Fruit fly (Drosophila melanogaster) whole organism, embryonic: Measurements from ENCODE around the gene roq.

Experiments
- Adf1 ChIP-seq: fragments of 200-800 bp; sonication (Bioruptor generic); IDR thresholded peaks from 2 replicates; pipeline ENCODE4 v1.3.6; 2022; ENCODE audit warnings: missing biosample characterization, missing genetic modification characterization
- Bdp1 ChIP-seq: fragments of 200-800 bp; sonication (Bioruptor generic); optimal IDR thresholded peaks from 3 replicates; lab custom pipeline; 2016; ENCODE audit warnings: missing biosample characterization, missing genetic modification characterization
- C15 ChIP-seq: fragments of 200-800 bp; sonication (Bioruptor generic); IDR thresholded peaks from 3 replicates; pipeline ENCODE4 v1.3.6; 2022; ENCODE audit warnings: missing biosample characterization, missing genetic modification characterization
- CG10543 ChIP-seq: fragments of 200-800 bp; sonication (Bioruptor generic); optimal IDR thresholded peaks from 3 replicates; lab custom pipeline; 2017; ENCODE audit warnings: missing biosample characterization, mild to moderate bottlenecking, missing genetic modification characterization, moderate library complexity
- CG11247 ChIP-seq: fragments of 200-800 bp; sonication (Bioruptor generic); IDR thresholded peaks from 2 replicates; pipeline ENCODE4 v1.3.6; 2022; ENCODE audit warnings: missing biosample characterization, missing genetic modification characterization
- CG12659 ChIP-seq: fragments of 200-800 bp; sonication (Bioruptor generic); optimal IDR thresholded peaks from 3 replicates; lab custom pipeline; 2017; ENCODE audit warnings: mild to moderate bottlenecking, missing biosample characterization, missing genetic modification reagents, missing genetic modification characterization
- CG14014 ChIP-seq: fragments of 200-800 bp; sonication (Bioruptor generic); IDR thresholded peaks from 2 replicates; pipeline ENCODE4 v1.3.6; 2022; ENCODE audit warnings: missing biosample characterization, missing genetic modification characterization
- CG1603 ChIP-seq: fragments of 200-800 bp; sonication (Bioruptor generic); optimal IDR thresholded peaks from 2 replicates; lab custom pipeline; 2019; ENCODE audit warnings: missing biosample characterization, mild to moderate bottlenecking, missing genetic modification characterization, moderate library complexity
- CG17829 ChIP-seq: fragments of 200-800 bp; optimal IDR thresholded peaks from 2 replicates; lab custom pipeline; 2019; ENCODE audit warnings: missing biosample characterization, mild to moderate bottlenecking, missing genetic modification characterization, moderate library complexity
- CG2678 ChIP-seq: fragments of 200-800 bp; sonication (Bioruptor generic); optimal IDR thresholded peaks from 3 replicates; lab custom pipeline; 2019; ENCODE audit warnings: missing biosample characterization, mild to moderate bottlenecking, missing genetic modification characterization, moderate library complexity
- CG2712 ChIP-seq: fragments of 200-800 bp; optimal IDR thresholded peaks from 3 replicates; lab custom pipeline; 2019; ENCODE audit warnings: missing biosample characterization, mild to moderate bottlenecking, missing genetic modification characterization, moderate library complexity
- CG2889 ChIP-seq: fragments of 200-800 bp; sonication (Bioruptor generic); IDR thresholded peaks from 3 replicates; pipeline ENCODE4 v1.3.6; 2022; ENCODE audit warnings: missing biosample characterization, missing genetic modification characterization
- CG31365 ChIP-seq: fragments of 200-800 bp; sonication (Bioruptor generic); optimal IDR thresholded peaks from 2 replicates; lab custom pipeline; 2018; ENCODE audit warnings: missing biosample characterization, mild to moderate bottlenecking, missing genetic modification characterization
- CG31441 ChIP-seq: fragments of 200-800 bp; sonication (Bioruptor generic); IDR thresholded peaks from 2 replicates; pipeline ENCODE4 v1.3.6; 2022; ENCODE audit warnings: missing biosample characterization, missing genetic modification characterization
- CG34422 ChIP-seq: fragments of 200-800 bp; sonication (Bioruptor generic); IDR thresholded peaks from 3 replicates; pipeline ENCODE4 v1.3.6; 2022; ENCODE audit warnings: missing biosample characterization, missing genetic modification characterization
- CG42726 ChIP-seq: fragments of 200-800 bp; sonication (Bioruptor generic); IDR thresholded peaks from 2 replicates; pipeline ENCODE4 v1.3.6; 2022; ENCODE audit warnings: missing biosample characterization, missing genetic modification characterization; ENCODE audit not compliant: partially characterized antibody
- CG4360 ChIP-seq: fragments of 200-800 bp; sonication (Bioruptor generic); IDR thresholded peaks from 2 replicates; pipeline ENCODE4 v1.3.6; 2022; ENCODE audit warnings: missing biosample characterization, missing genetic modification characterization
- CG4854 ChIP-seq: fragments of 200-800 bp; sonication (Bioruptor generic); optimal IDR thresholded peaks from 2 replicates; lab custom pipeline; 2016; ENCODE audit warnings: missing biosample characterization, missing genetic modification characterization, inconsistent platforms
- CG5180 ChIP-seq: fragments of 200-800 bp; sonication (Bioruptor generic); optimal IDR thresholded peaks from 3 replicates; lab custom pipeline; 2017; ENCODE audit warnings: missing biosample characterization, missing genetic modification characterization, mild to moderate bottlenecking, moderate library complexity, missing genetic modification reagents
- CG5245 ChIP-seq: fragments of 200-800 bp; sonication (Bioruptor generic); optimal IDR thresholded peaks from 3 replicates; lab custom pipeline; 2016; ENCODE audit warnings: missing biosample characterization, missing genetic modification characterization
- CG6654 ChIP-seq: fragments of 200-800 bp; sonication (Bioruptor generic); optimal IDR thresholded peaks from 2 replicates; lab custom pipeline; 2017; ENCODE audit warnings: missing biosample characterization, mild to moderate bottlenecking, missing genetic modification characterization
- CG8765 ChIP-seq: fragments of 200-800 bp; sonication (Bioruptor generic); IDR thresholded peaks from 2 replicates; pipeline ENCODE4 v1.3.6; 2022; ENCODE audit warnings: missing biosample characterization, missing genetic modification characterization
- CG8924 ChIP-seq: fragments of 200-800 bp; optimal IDR thresholded peaks from 3 replicates; lab custom pipeline; 2019; ENCODE audit warnings: missing biosample characterization, mild to moderate bottlenecking, missing genetic modification characterization, moderate library complexity
- CoRest ChIP-seq: fragments of 200-800 bp; sonication (Bioruptor generic); optimal IDR thresholded peaks from 3 replicates; lab custom pipeline; 2018; ENCODE audit warnings: missing biosample characterization, mild to moderate bottlenecking, missing genetic modification characterization, moderate library complexity
- CrebB ChIP-seq: fragments of 200-800 bp; sonication (Bioruptor generic); optimal IDR thresholded peaks from 3 replicates; lab custom pipeline; 2018; ENCODE audit warnings: missing biosample characterization, mild to moderate bottlenecking, missing genetic modification characterization
- Dek ChIP-seq: fragments of 200-800 bp; sonication (Bioruptor generic); optimal IDR thresholded peaks from 3 replicates; lab custom pipeline; 2019; ENCODE audit warnings: missing biosample characterization, mild to moderate bottlenecking, missing genetic modification characterization, moderate library complexity
- Elba2 ChIP-seq: fragments of 200-800 bp; sonication (Bioruptor generic); optimal IDR thresholded peaks from 3 replicates; lab custom pipeline; 2016; ENCODE audit warnings: missing biosample characterization, missing genetic modification characterization
- HLHmδ ChIP-seq: fragments of 200-800 bp; sonication (Bioruptor generic); optimal IDR thresholded peaks from 2 replicates; lab custom pipeline; 2018; ENCODE audit warnings: missing biosample characterization, mild to moderate bottlenecking, missing genetic modification characterization, moderate library complexity
- Hey ChIP-seq: fragments of 200-800 bp; sonication (Bioruptor generic); optimal IDR thresholded peaks from 3 replicates; lab custom pipeline; 2018; ENCODE audit warnings: missing biosample characterization, mild to moderate bottlenecking, missing genetic modification characterization
- Myb ChIP-seq: fragments of 200-800 bp; sonication (Bioruptor generic); optimal IDR thresholded peaks from 2 replicates; lab custom pipeline; 2016; ENCODE audit warnings: missing biosample characterization, missing genetic modification characterization
- Pdp1 ChIP-seq, 2 experiments: fragments of 200-800 bp; sonication (Bioruptor generic); optimal IDR thresholded peaks; 3 replicates each; lab custom pipeline; 2016; ENCODE audit warnings: missing biosample characterization in 2 of 2, missing genetic modification characterization in 2 of 2, mild to moderate bottlenecking in 1 of 2, moderate library complexity in 1 of 2
- Sox100B ChIP-seq: fragments of 200-800 bp; sonication (Bioruptor generic); optimal IDR thresholded peaks from 3 replicates; lab custom pipeline; 2018; ENCODE audit warnings: missing biosample characterization, mild to moderate bottlenecking, missing genetic modification characterization
- Sry-δ ChIP-seq: fragments of 200-800 bp; sonication (Bioruptor generic); optimal IDR thresholded peaks from 2 replicates; lab custom pipeline; 2016; ENCODE audit warnings: missing biosample characterization, missing genetic modification characterization
- YL-1 ChIP-seq: fragments of 200-800 bp; sonication (Bioruptor generic); optimal IDR thresholded peaks from 3 replicates; lab custom pipeline; 2017; ENCODE audit warnings: missing biosample characterization, mild to moderate bottlenecking, missing genetic modification characterization
- ase ChIP-seq: fragments of 200-800 bp; sonication (Bioruptor generic); IDR thresholded peaks from 3 replicates; pipeline ENCODE4 v1.3.6; 2022; ENCODE audit warnings: missing biosample characterization, missing genetic modification characterization
- chinmo ChIP-seq: fragments of 200-800 bp; sonication (Bioruptor generic); IDR thresholded peaks from 4 replicates; pipeline ENCODE4 v1.3.6; 2022; ENCODE audit warnings: missing biosample characterization, missing genetic modification characterization; ENCODE audit not compliant: partially characterized antibody
- dm ChIP-seq: fragments of 200-800 bp; sonication (Bioruptor generic); optimal IDR thresholded peaks from 3 replicates; lab custom pipeline; 2016; ENCODE audit warnings: missing biosample characterization, missing genetic modification characterization
- klu ChIP-seq: fragments of 200-800 bp; sonication (Bioruptor generic); IDR thresholded peaks from 2 replicates; pipeline ENCODE4 v1.3.6; 2022; ENCODE audit warnings: missing biosample characterization, missing genetic modification characterization
- lmd ChIP-seq: fragments of 200-800 bp; sonication (Bioruptor generic); IDR thresholded peaks from 2 replicates; pipeline ENCODE4 v1.3.6; 2022; ENCODE audit warnings: missing biosample characterization, missing genetic modification characterization
- mirr ChIP-seq: fragments of 200-800 bp; sonication (Bioruptor generic); optimal IDR thresholded peaks from 3 replicates; lab custom pipeline; 2018; ENCODE audit warnings: missing biosample characterization, mild to moderate bottlenecking, missing genetic modification characterization
- phol ChIP-seq: fragments of 200-800 bp; sonication (Bioruptor generic); optimal IDR thresholded peaks from 3 replicates; lab custom pipeline; 2018; ENCODE audit warnings: missing biosample characterization, mild to moderate bottlenecking, missing genetic modification characterization, moderate library complexity
- pum ChIP-seq: fragments of 200-800 bp; sonication (Bioruptor generic); optimal IDR thresholded peaks from 2 replicates; lab custom pipeline; 2016; ENCODE audit warnings: missing biosample characterization, missing genetic modification characterization
- sens ChIP-seq: fragments of 200-800 bp; sonication (Bioruptor generic); peaks from one replicate; lab custom pipeline; 2016; ENCODE audit warnings: missing biosample characterization, missing genetic modification characterization
- stwl ChIP-seq: fragments of 200-800 bp; sonication (Bioruptor generic); optimal IDR thresholded peaks from 3 replicates; lab custom pipeline; 2018; ENCODE audit warnings: missing biosample characterization, mild to moderate bottlenecking, missing genetic modification characterization, moderate library complexity
- sug ChIP-seq: fragments of 200-800 bp; optimal IDR thresholded peaks from 2 replicates; lab custom pipeline; 2019; ENCODE audit warnings: missing biosample characterization, mild to moderate bottlenecking, missing genetic modification characterization, moderate library complexity
- tio ChIP-seq: fragments of 200-800 bp; sonication (Bioruptor generic); optimal IDR thresholded peaks from 2 replicates; lab custom pipeline; 2017; ENCODE audit warnings: missing biosample characterization, missing genetic modification characterization, inconsistent platforms
- ttk ChIP-seq: fragments of 200-800 bp; sonication (Bioruptor generic); IDR thresholded peaks from 2 replicates; pipeline ENCODE4 v2.1.2; 2022; ENCODE audit warnings: missing biosample characterization, missing genetic modification characterization
- tup ChIP-seq: fragments of 200-800 bp; sonication (Bioruptor generic); optimal IDR thresholded peaks from 2 replicates; lab custom pipeline; 2016; ENCODE audit warnings: missing biosample characterization, mild to moderate bottlenecking, missing genetic modification characterization, moderate library complexity
- twi ChIP-seq: fragments of 200-800 bp; optimal IDR thresholded peaks from 2 replicates; lab custom pipeline; 2019; ENCODE audit warnings: missing biosample characterization, mild to moderate bottlenecking, missing genetic modification characterization, moderate library complexity
- z ChIP-seq: fragments of 200-800 bp; sonication (Bioruptor generic); IDR thresholded peaks from 3 replicates; pipeline ENCODE4 v1.3.6; 2022; ENCODE audit warnings: missing biosample characterization, missing genetic modification characterization

The roq gene

dm6 chr3L:16381184-16381797 is 2.9 kb upstream of the roq start, which contains the start of gene Agpat4 (continued):
- TF ChIP-seq CG2712 (tag; lab: Kevin White, UChicago) = peak; percentile 6
- TF ChIP-seq z (GFP tag; lab: Robert Waterston, UW) = no peak
- TF ChIP-seq Elba2 (GFP tag; lab: Kevin White, UChicago) = peak; percentile 71
- peak; percentile 34 for TF ChIP-seq Hey (tag; lab: Kevin White, UChicago)
- no peak for TF ChIP-seq ase (GFP tag; lab: Robert Waterston, UW)
- TF ChIP-seq dm (GFP tag; lab: Kevin White, UChicago) = no peak
- peak; percentile 99 for TF ChIP-seq sug (tag; lab: Kevin White, UChicago)
- TF ChIP-seq tio = no peak
- no peak for TF ChIP-seq lmd (GFP tag; lab: Robert Waterston, UW)
- peak; percentile 60 for TF ChIP-seq sens (GFP tag; lab: Kevin White, UChicago)
- TF ChIP-seq CG42726 (GFP tag; lab: Robert Waterston, UW) = peak; percentile 68; the same call in 1 of the 2 replicates
- no peak for TF ChIP-seq CG6654 (GFP tag; lab: Kevin White, UChicago)
- no peak for TF ChIP-seq HLHmδ (GFP tag; lab: Kevin White, UChicago)
- no peak for TF ChIP-seq CG2678 (tag; lab: Kevin White, UChicago)
- TF ChIP-seq CG10543 = peak; percentile 28
- TF ChIP-seq CrebB (tag; lab: Kevin White, UChicago) = no peak
- TF ChIP-seq mirr (GFP tag; lab: Kevin White, UChicago) = peak; percentile 87
- TF ChIP-seq klu (GFP tag; lab: Robert Waterston, UW) = 0 out of 2 replicates have a peak, but pooled peaks have one; percentile 4
- TF ChIP-seq pum (GFP tag; lab: Kevin White, UChicago) = no peak
- TF ChIP-seq tup = no peak
- peak; percentile 37 for TF ChIP-seq CG1603 (tag; lab: Kevin White, UChicago)
- 0 out of 2 replicates have a peak, but pooled peaks have one; percentile 49 for TF ChIP-seq ttk
- peak; percentile 68; the same call in 1 of the 3 replicates for TF ChIP-seq CG34422 (GFP tag; lab: Robert Waterston, UW)
- peak; percentile 99 for TF ChIP-seq CG4360
- TF ChIP-seq Sry-δ = peak; percentile 40
- no peak for TF ChIP-seq CG11247 (GFP tag; lab: Robert Waterston, UW)
- peak; percentile 99 for TF ChIP-seq CG31365
- no peak for TF ChIP-seq CG2889
- TF ChIP-seq chinmo = 0 out of 4 replicates have a peak, but pooled peaks have one; percentile 39
- TF ChIP-seq CG8765 (GFP tag; lab: Robert Waterston, UW) = no peak
- peak; percentile 67 for TF ChIP-seq CoRest
- TF ChIP-seq stwl (tag; lab: Kevin White, UChicago) = peak; percentile 74
- TF ChIP-seq Sox100B = no peak
- peak; percentile 23 for TF ChIP-seq CG12659 (GFP tag; lab: Kevin White, UChicago)
- TF ChIP-seq Bdp1 (GFP tag; lab: Kevin White, UChicago) = no peak
- peak; percentile 10 for TF ChIP-seq twi (tag; lab: Kevin White, UChicago)
- TF ChIP-seq CG8924 (tag; lab: Kevin White, UChicago) = no peak
- no peak for TF ChIP-seq C15 (GFP tag; lab: Robert Waterston, UW)
- no peak for TF ChIP-seq CG31441 (GFP tag; lab: Robert Waterston, UW)
- no peak for TF ChIP-seq CG4854 (GFP tag; lab: Kevin White, UChicago)
- no peak for TF ChIP-seq YL-1 (GFP tag; lab: Kevin White, UChicago)
- TF ChIP-seq Adf1 (GFP tag; lab: Robert Waterston, UW) = no peak
- no peak for TF ChIP-seq CG5245 (GFP tag; lab: Kevin White, UChicago)
- peak; percentile 66 for TF ChIP-seq CG5180 (GFP tag; lab: Kevin White, UChicago)
- TF ChIP-seq Myb (GFP tag; lab: Kevin White, UChicago) = peak; percentile 86
- no peak; the same call in 1 of the 2 replicates for TF ChIP-seq CG14014 (GFP tag; lab: Robert Waterston, UW)
- TF ChIP-seq Pdp1 (GFP tag; optimal IDR thresholded peaks at IDR 0.05; lab: Kevin White, UChicago) = peak in 1 of 2 experiments; percentile 16
- TF ChIP-seq phol (tag; lab: Kevin White, UChicago) = peak; percentile 23
- TF ChIP-seq Dek (tag; lab: Kevin White, UChicago) = peak; percentile 28
- peak; percentile 7 for TF ChIP-seq CG17829
